Fruit fly (Drosophila melanogaster) whole organism, embryonic: Measurements from ENCODE around the gene Rab40.

ENCODE experiments used
- Ada2b ChIP-seq: fragments of 200-800 bp; sonication (Bioruptor generic); IDR thresholded peaks from 2 replicates; pipeline ENCODE4 v1.3.6; 2022; ENCODE audit warnings: missing biosample characterization, missing genetic modification characterization
- Bteb2 ChIP-seq: fragments of 200-800 bp; sonication (Bioruptor generic); optimal IDR thresholded peaks from 2 replicates; lab custom pipeline; 2016; ENCODE audit warnings: missing biosample characterization, missing genetic modification characterization
- CG12219 ChIP-seq: fragments of 200-800 bp; sonication (Bioruptor generic); optimal IDR thresholded peaks from 3 replicates; lab custom pipeline; 2018; ENCODE audit warnings: missing biosample characterization, mild to moderate bottlenecking, missing genetic modification characterization
- CG14014 ChIP-seq: fragments of 200-800 bp; sonication (Bioruptor generic); IDR thresholded peaks from 2 replicates; pipeline ENCODE4 v1.3.6; 2022; ENCODE audit warnings: missing biosample characterization, missing genetic modification characterization
- CG15269 ChIP-seq: fragments of 200-800 bp; sonication (Bioruptor generic); optimal IDR thresholded peaks from 2 replicates; lab custom pipeline; 2018; ENCODE audit warnings: missing biosample characterization, mild to moderate bottlenecking, missing genetic modification characterization, moderate library complexity
- CG15601 ChIP-seq: fragments of 200-800 bp; sonication (Bioruptor generic); optimal IDR thresholded peaks from 3 replicates; lab custom pipeline; 2019; ENCODE audit warnings: missing biosample characterization, mild to moderate bottlenecking, missing genetic modification characterization, moderate library complexity
- CG17568 ChIP-seq: fragments of 200-800 bp; sonication (Bioruptor generic); optimal IDR thresholded peaks from 2 replicates; lab custom pipeline; 2018; ENCODE audit warnings: missing biosample characterization, mild to moderate bottlenecking, missing genetic modification characterization, moderate library complexity
- CG18599 ChIP-seq: fragments of 200-800 bp; sonication (Bioruptor generic); optimal IDR thresholded peaks from 3 replicates; lab custom pipeline; 2017; ENCODE audit warnings: missing biosample characterization, missing genetic modification characterization, mild to moderate bottlenecking, moderate library complexity, missing genetic modification reagents
- CG2712 ChIP-seq: fragments of 200-800 bp; optimal IDR thresholded peaks from 3 replicates; lab custom pipeline; 2019; ENCODE audit warnings: missing biosample characterization, mild to moderate bottlenecking, missing genetic modification characterization, moderate library complexity
- CG2875 ChIP-seq: fragments of 200-800 bp; sonication (Bioruptor generic); optimal IDR thresholded peaks from 2 replicates; lab custom pipeline; 2017; ENCODE audit warnings: missing biosample characterization, mild to moderate bottlenecking, missing genetic modification characterization, missing genetic modification reagents
- CG30403 ChIP-seq: fragments of 200-800 bp; sonication (Bioruptor generic); optimal IDR thresholded peaks from 3 replicates; lab custom pipeline; 2016; ENCODE audit warnings: missing biosample characterization, missing genetic modification characterization
- CG31388 ChIP-seq: fragments of 200-800 bp; sonication (Bioruptor generic); optimal IDR thresholded peaks from 2 replicates; lab custom pipeline; 2016; ENCODE audit warnings: missing biosample characterization, missing genetic modification characterization
- CG3163 ChIP-seq: fragments of 200-800 bp; sonication (Bioruptor generic); optimal IDR thresholded peaks from 3 replicates; lab custom pipeline; 2016; ENCODE audit warnings: missing biosample characterization, missing genetic modification characterization
- CG33557 ChIP-seq: fragments of 200-800 bp; sonication (Bioruptor generic); optimal IDR thresholded peaks from 2 replicates; lab custom pipeline; 2019; ENCODE audit warnings: missing biosample characterization, mild to moderate bottlenecking, missing genetic modification characterization, moderate library complexity
- CG3726 ChIP-seq: fragments of 200-800 bp; sonication (Bioruptor generic); IDR thresholded peaks from 3 replicates; pipeline ENCODE4, ENCODE4 v1.3.6; 2022; ENCODE audit warnings: missing biosample characterization, missing genetic modification characterization
- CG3838 ChIP-seq: fragments of 200-800 bp; sonication (Bioruptor generic); optimal IDR thresholded peaks from 3 replicates; lab custom pipeline; 2016; ENCODE audit warnings: missing biosample characterization, missing genetic modification characterization
- CG4707 ChIP-seq: fragments of 200-800 bp; sonication (Bioruptor generic); optimal IDR thresholded peaks from 2 replicates; lab custom pipeline; 2018; ENCODE audit warnings: missing biosample characterization, mild to moderate bottlenecking, missing genetic modification characterization, moderate library complexity
- CG6689 ChIP-seq: fragments of 200-800 bp; sonication (Bioruptor generic); IDR thresholded peaks from 2 replicates; pipeline ENCODE4 v1.3.6; 2022; ENCODE audit warnings: missing biosample characterization, missing genetic modification characterization
- CG7357 ChIP-seq: fragments of 200-800 bp; sonication (Bioruptor generic); IDR thresholded peaks from 3 replicates; pipeline ENCODE4 v1.3.6; 2022; ENCODE audit warnings: missing biosample characterization, missing genetic modification characterization
- CG7556 ChIP-seq: fragments of 200-800 bp; sonication (Bioruptor generic); optimal IDR thresholded peaks from 2 replicates; lab custom pipeline; 2017; ENCODE audit warnings: missing biosample characterization, mild to moderate bottlenecking, missing genetic modification characterization
- CG8765 ChIP-seq: fragments of 200-800 bp; sonication (Bioruptor generic); IDR thresholded peaks from 2 replicates; pipeline ENCODE4 v1.3.6; 2022; ENCODE audit warnings: missing biosample characterization, missing genetic modification characterization
- CkIIα-i1 ChIP-seq: fragments of 200-800 bp; sonication (Bioruptor generic); IDR thresholded peaks from 2 replicates; pipeline ENCODE4 v1.3.6; 2022; ENCODE audit warnings: missing biosample characterization, missing genetic modification characterization
- D19B ChIP-seq: fragments of 200-800 bp; sonication (Bioruptor generic); optimal IDR thresholded peaks from 2 replicates; lab custom pipeline; 2017; ENCODE audit warnings: missing biosample characterization, mild to moderate bottlenecking, missing genetic modification characterization
- ERR ChIP-seq: fragments of 200-800 bp; sonication (Bioruptor generic); optimal IDR thresholded peaks from 2 replicates; lab custom pipeline; 2016; ENCODE audit warnings: missing biosample characterization, missing genetic modification characterization
- Sry-β ChIP-seq: fragments of 200-800 bp; sonication (Bioruptor generic); optimal IDR thresholded peaks from 2 replicates; lab custom pipeline; 2018; ENCODE audit warnings: missing biosample characterization, mild to moderate bottlenecking, missing genetic modification characterization, moderate library complexity
- Usf ChIP-seq: fragments of 200-800 bp; sonication (Bioruptor generic); optimal IDR thresholded peaks from 2 replicates; lab custom pipeline; 2017; ENCODE audit warnings: missing genotype, missing biosample characterization, missing genetic modification characterization
- YL-1 ChIP-seq: fragments of 200-800 bp; sonication (Bioruptor generic); optimal IDR thresholded peaks from 3 replicates; lab custom pipeline; 2017; ENCODE audit warnings: missing biosample characterization, mild to moderate bottlenecking, missing genetic modification characterization
- bab2 ChIP-seq: fragments of 200-800 bp; sonication (Bioruptor generic); optimal IDR thresholded peaks from 2 replicates; lab custom pipeline; 2016; ENCODE audit warnings: missing biosample characterization, missing genetic modification characterization
- bbx ChIP-seq: fragments of 200-800 bp; sonication (Bioruptor generic); IDR thresholded peaks from 2 replicates; pipeline ENCODE4 v1.3.6; 2022; ENCODE audit warnings: missing biosample characterization, missing genetic modification characterization; ENCODE audit not compliant: partially characterized antibody
- bigmax ChIP-seq: fragments of 200-800 bp; sonication (Bioruptor generic); optimal IDR thresholded peaks from 2 replicates; lab custom pipeline; 2018; ENCODE audit warnings: missing biosample characterization, mild to moderate bottlenecking, missing genetic modification characterization
- bowl ChIP-seq: fragments of 200-800 bp; sonication (Bioruptor generic); IDR thresholded peaks from 2 replicates; pipeline ENCODE4 v1.3.6; 2022; ENCODE audit warnings: missing biosample characterization, missing genetic modification characterization
- crol ChIP-seq: fragments of 200-800 bp; sonication (Bioruptor generic); IDR thresholded peaks from 2 replicates; pipeline ENCODE4 v1.3.6; 2022; ENCODE audit warnings: missing biosample characterization, missing genetic modification characterization
- eve ChIP-seq, 2 experiments: fragments of >200 bp; optimal IDR thresholded peaks; 2 replicates each; lab custom pipeline; 2017; ENCODE audit warnings: missing biosample characterization in 2 of 2, missing genetic modification characterization in 2 of 2
- exex ChIP-seq: fragments of 200-800 bp; sonication (Bioruptor generic); optimal IDR thresholded peaks from 4 replicates; lab custom pipeline; 2018; ENCODE audit warnings: missing biosample characterization, mild to moderate bottlenecking, missing genetic modification characterization, moderate library complexity
- fru ChIP-seq: fragments of >200 bp; optimal IDR thresholded peaks from 2 replicates; lab custom pipeline; 2017
- gem ChIP-seq: fragments of 200-800 bp; sonication (Bioruptor generic); optimal IDR thresholded peaks from 2 replicates; lab custom pipeline; 2019; ENCODE audit warnings: missing biosample characterization, mild to moderate bottlenecking, missing genetic modification characterization, moderate library complexity
- gt ChIP-seq: fragments of 200-800 bp; sonication (Bioruptor generic); IDR thresholded peaks from 2 replicates; pipeline ENCODE4 v1.3.6; 2022; ENCODE audit warnings: missing biosample characterization, missing genetic modification characterization
- hb ChIP-seq: fragments of 200-800 bp; sonication (Bioruptor generic); IDR thresholded peaks from 3 replicates; pipeline ENCODE4 v1.3.6; 2022; ENCODE audit warnings: missing biosample characterization, missing genetic modification characterization; ENCODE audit not compliant: partially characterized antibody
- her ChIP-seq: fragments of 200-800 bp; sonication (Bioruptor generic); optimal IDR thresholded peaks from 2 replicates; lab custom pipeline; 2016; ENCODE audit warnings: missing biosample characterization, missing genetic modification characterization
- lilli ChIP-seq: fragments of 200-800 bp; sonication (Bioruptor generic); optimal IDR thresholded peaks from 3 replicates; lab custom pipeline; 2016; ENCODE audit warnings: missing biosample characterization, missing genetic modification characterization
- onecut ChIP-seq: fragments of 200-800 bp; sonication (Bioruptor generic); IDR thresholded peaks from 2 replicates; pipeline ENCODE4 v1.3.6; 2022; ENCODE audit warnings: missing biosample characterization, missing genetic modification characterization
- otp ChIP-seq: fragments of 200-800 bp; sonication (Bioruptor generic); IDR thresholded peaks from 3 replicates; pipeline ENCODE4, ENCODE4 v1.3.6; 2022; ENCODE audit warnings: missing biosample characterization, missing genetic modification characterization
- pnt ChIP-seq: fragments of 200-800 bp; sonication (Bioruptor generic); optimal IDR thresholded peaks from 3 replicates; lab custom pipeline; 2016; ENCODE audit warnings: missing biosample characterization, missing genetic modification characterization
- prd ChIP-seq, 3 experiments: fragments of >200 bp in 2 of 3; fragments of 200-800 bp in 1 of 3; sonication (Bioruptor generic) in 1 of 3; optimal IDR thresholded peaks in 2 of 3; IDR thresholded peaks in 1 of 3; 2 replicates in 2 of 3; 3 replicates in 1 of 3; pipeline versions ENCODE4 v1.3.6 to Lab custom; 2017 to 2022; ENCODE audit warnings: missing biosample characterization in 1 of 3, missing genetic modification characterization in 1 of 3
- ssp ChIP-seq: fragments of 200-800 bp; sonication (Bioruptor generic); IDR thresholded peaks from 2 replicates; pipeline ENCODE4 v1.3.6; 2022; ENCODE audit warnings: missing biosample characterization, missing genetic modification characterization
- tin ChIP-seq: fragments of 200-800 bp; sonication (Bioruptor generic); optimal IDR thresholded peaks from 3 replicates; lab custom pipeline; 2016; ENCODE audit warnings: missing biosample characterization, missing genetic modification characterization
- wdn ChIP-seq: fragments of 200-800 bp; sonication (Bioruptor generic); IDR thresholded peaks from 2 replicates; pipeline ENCODE4 v1.3.6; 2022; ENCODE audit warnings: missing biosample characterization, missing genetic modification characterization
- wor ChIP-seq: fragments of 200-800 bp; sonication (Bioruptor generic); IDR thresholded peaks from 2 replicates; pipeline ENCODE4 v1.3.6; 2022; ENCODE audit warnings: missing biosample characterization, missing genetic modification characterization
- zfh1 ChIP-seq: fragments of 200-800 bp; sonication (Bioruptor generic); IDR thresholded peaks from 3 replicates; pipeline ENCODE4 v1.3.6; 2022; ENCODE audit warnings: missing biosample characterization, missing genetic modification characterization

The Rab40 gene

DNA sequence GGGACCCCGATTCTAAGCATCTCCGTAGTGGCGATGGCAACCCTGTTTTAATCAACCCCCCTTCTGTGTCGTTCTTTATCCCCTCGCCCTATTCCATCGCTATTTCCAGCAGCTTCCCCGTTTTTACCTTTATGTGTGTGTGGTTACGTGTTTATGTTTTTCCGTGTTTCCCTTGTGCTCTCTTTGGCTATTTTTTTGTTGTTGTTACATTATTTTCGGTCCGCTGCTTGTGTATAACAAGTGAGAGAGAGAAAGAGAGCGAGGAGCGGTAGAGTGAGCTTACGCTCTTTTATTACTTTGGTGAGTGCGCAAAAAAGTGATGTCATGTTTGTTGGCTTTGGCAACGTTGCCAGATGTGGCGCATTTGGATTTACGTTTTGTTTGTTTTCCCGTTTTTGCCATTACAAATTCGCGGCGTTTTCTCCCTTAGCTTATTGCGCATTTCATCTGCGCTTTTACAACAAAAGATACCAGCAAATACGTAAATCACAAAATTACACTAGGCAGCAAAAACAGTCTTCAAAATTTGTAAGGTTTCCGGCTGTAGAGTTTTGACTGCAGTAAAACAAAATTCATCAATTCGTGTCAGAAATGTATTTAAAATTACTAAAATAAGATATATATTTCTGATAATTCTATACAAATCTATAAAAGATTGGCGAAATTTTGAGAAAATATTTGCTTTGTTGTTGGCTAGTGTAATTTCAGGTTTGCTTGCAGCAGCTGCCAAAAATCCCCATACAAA lies 7.4 kb upstream of the Rab40 start (continued):
- TF ChIP-seq otp, result 0 out of 3 replicates have a peak, but pooled peaks have one; percentile 54
- TF ChIP-seq Sry-β, result no peak
- no peak for TF ChIP-seq CG3838 (GFP tag; lab: Kevin White, UChicago)
- TF ChIP-seq bab2 (GFP tag; lab: Kevin White, UChicago), result no peak
- TF ChIP-seq her (GFP tag; lab: Kevin White, UChicago), result no peak
- peak; percentile 54 for TF ChIP-seq ssp (GFP tag; lab: Robert Waterston, UW)
- peak; percentile 59; the same call in 1 of the 2 replicates for TF ChIP-seq Ada2b (GFP tag; lab: Robert Waterston, UW)
- TF ChIP-seq CG2712 (tag; lab: Kevin White, UChicago), result peak; percentile 45
- TF ChIP-seq YL-1 (GFP tag; lab: Kevin White, UChicago), result no peak
- 0 out of 3 replicates have a peak, but pooled peaks have one; percentile 53 for TF ChIP-seq CG3726
- TF ChIP-seq CG7357 (GFP tag; lab: Robert Waterston, UW), result 0 out of 3 replicates have a peak, but pooled peaks have one; percentile 13
- peak; percentile 74 for TF ChIP-seq wdn
- TF ChIP-seq CG18599 (GFP tag; lab: Kevin White, UChicago), result peak; percentile 60
- no peak for TF ChIP-seq bbx (GFP tag; lab: Robert Waterston, UW)
- TF ChIP-seq CG2875 (GFP tag; lab: Kevin White, UChicago), result no peak
- no peak for TF ChIP-seq bigmax
- TF ChIP-seq eve (GFP tag; optimal IDR thresholded peaks at IDR 0.05; lab: Kevin White, UChicago), result no peak
- peak; percentile 21 for TF ChIP-seq CG15601
- 0 out of 2 replicates have a peak, but pooled peaks have one; percentile 14 for TF ChIP-seq onecut (GFP tag; lab: Robert Waterston, UW)
- no peak for TF ChIP-seq bowl (GFP tag; lab: Robert Waterston, UW)
- no peak for TF ChIP-seq CG17568 (GFP tag; lab: Kevin White, UChicago)
- TF ChIP-seq CG3163 (GFP tag; lab: Kevin White, UChicago), result peak; percentile 61
- no peak for TF ChIP-seq hb (GFP tag; lab: Robert Waterston, UW)
- TF ChIP-seq wor, result peak; percentile 62
- TF ChIP-seq zfh1 (GFP tag; lab: Robert Waterston, UW), result peak; percentile 65; the same call in 2 of the 3 replicates
- no peak for TF ChIP-seq CkIIα-i1
- no peak for TF ChIP-seq fru (lab: Kevin White, UChicago)
- no peak for TF ChIP-seq pnt (GFP tag; lab: Kevin White, UChicago)
- TF ChIP-seq ERR (GFP tag; lab: Kevin White, UChicago), result no peak
- TF ChIP-seq CG8765 (GFP tag; lab: Robert Waterston, UW), result no peak; the same call in 1 of the 2 replicates
- peak; percentile 15; the same call in 1 of the 2 replicates for TF ChIP-seq CG14014 (GFP tag; lab: Robert Waterston, UW)
- TF ChIP-seq Usf (GFP tag; lab: Kevin White, UChicago), result no peak
- TF ChIP-seq exex, result peak; percentile 6
- peak; percentile 74 for TF ChIP-seq gem
- TF ChIP-seq CG6689 (GFP tag; lab: Robert Waterston, UW), result peak; percentile 77
- TF ChIP-seq CG15269 (tag; lab: Kevin White, UChicago), result peak; percentile 53
- peak; percentile 32 for TF ChIP-seq lilli (GFP tag; lab: Kevin White, UChicago)
- no peak for TF ChIP-seq prd (optimal IDR thresholded peaks at IDR 0.05; lab: Kevin White, UChicago)
- TF ChIP-seq prd (GFP tag; IDR thresholded peaks at IDR 0.05; lab: Robert Waterston, UW), result peak; percentile 70
- no peak for TF ChIP-seq CG4707 (GFP tag; lab: Kevin White, UChicago)
- no peak for TF ChIP-seq CG30403 (GFP tag; lab: Kevin White, UChicago)
- no peak for TF ChIP-seq CG33557 (GFP tag; lab: Kevin White, UChicago)
- peak; percentile 82 for TF ChIP-seq crol (GFP tag; lab: Robert Waterston, UW)
- no peak for TF ChIP-seq Bteb2 (GFP tag; lab: Kevin White, UChicago)
- peak; percentile 47 for TF ChIP-seq CG7556 (GFP tag; lab: Kevin White, UChicago)
- TF ChIP-seq gt (GFP tag; lab: Robert Waterston, UW), result no peak
- TF ChIP-seq CG12219 (GFP tag; lab: Kevin White, UChicago), result peak; percentile 12
- TF ChIP-seq tin (GFP tag; lab: Kevin White, UChicago), result no peak
- peak; percentile 49 for TF ChIP-seq D19B (GFP tag; lab: Kevin White, UChicago)
- TF ChIP-seq CG31388 (GFP tag; lab: Kevin White, UChicago), result no peak
